Worm (Caenorhabditis elegans) whole organism, L4 larva: Measurements from ENCODE around the gene spch-1.

Source experiments
- R02D3.7 ChIP-seq: fragments of 150-350 bp; sonication (generic microtip); optimal IDR thresholded peaks from 3 replicates; lab custom pipeline; 2014; ENCODE audit warnings: missing biosample characterization, missing genetic modification characterization
- aha-1 ChIP-seq: fragments of 150-350 bp; peaks from one replicate; lab custom pipeline; 2014; ENCODE audit warnings: missing biosample characterization, missing genetic modification characterization
- egl-27 ChIP-seq: sonication (generic microtip); optimal IDR thresholded peaks from 3 replicates; lab custom pipeline; 2017; ENCODE audit warnings: missing biosample characterization, missing genetic modification reagents, missing genetic modification characterization
- vab-7 ChIP-seq: fragments of 200-800 bp; sonication (Bioruptor generic); IDR thresholded peaks from 2 replicates; pipeline ENCODE4 v1.3.6; 2022; ENCODE audit warnings: missing genetic modification reagents, missing genetic modification characterization, missing compliant biosample characterization
- zag-1 ChIP-seq: fragments of 150-350 bp; optimal IDR thresholded peaks from 2 replicates; lab custom pipeline; 2014; ENCODE audit warnings: missing biosample characterization, missing genetic modification characterization

DNA sequence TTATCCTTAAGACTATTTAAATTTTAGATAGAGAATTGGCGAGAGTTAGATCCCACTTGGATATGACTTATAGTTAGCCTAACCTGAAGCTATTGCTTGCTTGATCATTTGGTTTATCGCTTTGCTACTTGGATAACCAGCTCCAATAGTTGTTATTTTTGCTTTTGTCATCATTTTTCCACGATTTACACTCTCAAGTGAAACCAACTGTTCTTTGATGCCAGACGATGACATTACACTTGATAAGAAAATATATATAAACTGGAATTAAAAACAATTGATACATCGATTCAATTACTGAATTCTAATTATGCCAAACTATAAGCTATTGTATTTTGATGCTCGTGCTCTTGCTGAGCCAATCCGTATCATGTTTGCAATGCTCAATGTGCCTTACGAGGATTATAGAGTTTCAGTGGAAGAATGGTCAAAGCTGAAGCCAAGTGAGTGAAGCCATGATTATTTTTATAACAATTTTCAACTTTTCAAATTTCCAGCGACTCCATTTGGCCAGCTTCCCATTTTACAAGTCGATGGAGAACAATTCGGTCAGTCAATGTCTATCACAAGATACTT lies 30.7 kb upstream of the spch-1 start, which contains the start of the genes gst-2, gst-4 and dhs-12:
- TF ChIP-seq R02D3.7 (no peak), egl-27 (no peak), aha-1 (no peak), vab-7 (GFP tag; lab: Robert Waterston, UW) (no peak), zag-1 (no peak)
